Fruit fly (Drosophila melanogaster) whole organism, embryonic: ENCODE data around the gene PpD6.

Experiments
- Abd-B ChIP-seq: fragments of 200-800 bp; sonication (Bioruptor generic); optimal IDR thresholded peaks from 2 replicates; lab custom pipeline; 2018; ENCODE audit warnings: missing biosample characterization, mild to moderate bottlenecking, missing genetic modification characterization, moderate library complexity
- Atf-2 ChIP-seq: fragments of 200-800 bp; sonication (Bioruptor generic); optimal IDR thresholded peaks from 2 replicates; lab custom pipeline; 2016; ENCODE audit warnings: missing biosample characterization, missing genetic modification characterization
- BtbVII ChIP-seq: fragments of 200-800 bp; sonication (Bioruptor generic); optimal IDR thresholded peaks from 3 replicates; lab custom pipeline; 2017; ENCODE audit warnings: missing biosample characterization, mild to moderate bottlenecking, missing genetic modification characterization
- CG10979 ChIP-seq: fragments of 200-800 bp; sonication (Bioruptor generic); optimal IDR thresholded peaks from 2 replicates; lab custom pipeline; 2018; ENCODE audit warnings: missing biosample characterization, mild to moderate bottlenecking, missing genetic modification characterization, moderate library complexity
- CG12071 ChIP-seq: fragments of 200-800 bp; sonication (Bioruptor generic); optimal IDR thresholded peaks from 3 replicates; lab custom pipeline; 2018; ENCODE audit warnings: missing biosample characterization, mild to moderate bottlenecking, missing genetic modification characterization
- CG12769 ChIP-seq: fragments of 200-800 bp; sonication (Bioruptor generic); optimal IDR thresholded peaks from 2 replicates; lab custom pipeline; 2019; ENCODE audit warnings: missing biosample characterization, mild to moderate bottlenecking, missing genetic modification characterization, moderate library complexity
- CG15696 ChIP-seq: fragments of 200-800 bp; sonication (Bioruptor generic); optimal IDR thresholded peaks from 2 replicates; lab custom pipeline; 2019; ENCODE audit warnings: missing biosample characterization, mild to moderate bottlenecking, missing genetic modification characterization, moderate library complexity
- CG18599 ChIP-seq: fragments of 200-800 bp; sonication (Bioruptor generic); optimal IDR thresholded peaks from 3 replicates; lab custom pipeline; 2017; ENCODE audit warnings: missing biosample characterization, missing genetic modification characterization, mild to moderate bottlenecking, moderate library complexity, missing genetic modification reagents
- CG30403 ChIP-seq: fragments of 200-800 bp; sonication (Bioruptor generic); optimal IDR thresholded peaks from 3 replicates; lab custom pipeline; 2016; ENCODE audit warnings: missing biosample characterization, missing genetic modification characterization
- CG32767 ChIP-seq: fragments of 200-800 bp; sonication (Bioruptor generic); IDR thresholded peaks from 2 replicates; pipeline ENCODE4 v1.3.6; 2022; ENCODE audit warnings: missing biosample characterization, missing genetic modification characterization
- CG4617 ChIP-seq: fragments of 200-800 bp; sonication (Bioruptor generic); optimal IDR thresholded peaks from 3 replicates; lab custom pipeline; 2016; ENCODE audit warnings: missing biosample characterization, missing genetic modification characterization, borderline replicate concordance
- CG4854 ChIP-seq: fragments of 200-800 bp; sonication (Bioruptor generic); optimal IDR thresholded peaks from 2 replicates; lab custom pipeline; 2016; ENCODE audit warnings: missing biosample characterization, missing genetic modification characterization, inconsistent platforms
- CG5180 ChIP-seq: fragments of 200-800 bp; sonication (Bioruptor generic); optimal IDR thresholded peaks from 3 replicates; lab custom pipeline; 2017; ENCODE audit warnings: missing biosample characterization, missing genetic modification characterization, mild to moderate bottlenecking, moderate library complexity, missing genetic modification reagents
- CG5245 ChIP-seq: fragments of 200-800 bp; sonication (Bioruptor generic); optimal IDR thresholded peaks from 3 replicates; lab custom pipeline; 2016; ENCODE audit warnings: missing biosample characterization, missing genetic modification characterization
- CG6272 ChIP-seq: fragments of 200-800 bp; sonication (Bioruptor generic); IDR thresholded peaks from 2 replicates; pipeline ENCODE4 v1.3.6; 2022; ENCODE audit warnings: missing biosample characterization, missing genetic modification characterization
- CG7745 ChIP-seq: fragments of 200-800 bp; sonication (Bioruptor generic); optimal IDR thresholded peaks from 2 replicates; lab custom pipeline; 2018; ENCODE audit warnings: missing biosample characterization, mild to moderate bottlenecking, missing genetic modification characterization, moderate library complexity
- CG7839 ChIP-seq: fragments of 200-800 bp; sonication (Bioruptor generic); optimal IDR thresholded peaks from 3 replicates; lab custom pipeline; 2018; ENCODE audit warnings: missing biosample characterization, mild to moderate bottlenecking, missing genetic modification characterization, moderate library complexity
- Camta ChIP-seq: fragments of 200-800 bp; sonication (Bioruptor generic); optimal IDR thresholded peaks from 2 replicates; lab custom pipeline; 2016; ENCODE audit warnings: missing biosample characterization, missing genetic modification characterization
- CkIIα-i1 ChIP-seq: fragments of 200-800 bp; sonication (Bioruptor generic); IDR thresholded peaks from 2 replicates; pipeline ENCODE4 v1.3.6; 2022; ENCODE audit warnings: missing biosample characterization, missing genetic modification characterization
- D ChIP-seq, 2 experiments: fragments of 200-800 bp in 1 of 2; fragments of >200 bp in 1 of 2; sonication (Bioruptor generic) in 1 of 2; optimal IDR thresholded peaks; 2 replicates in 1 of 2; 3 replicates in 1 of 2; lab custom pipeline; 2017; ENCODE audit warnings: mild to moderate bottlenecking in 1 of 2, missing biosample characterization in 1 of 2, missing genetic modification characterization in 1 of 2, missing genetic modification reagents in 1 of 2
- Dad ChIP-seq: fragments of 200-800 bp; sonication (Bioruptor generic); optimal IDR thresholded peaks from 3 replicates; lab custom pipeline; 2016; ENCODE audit warnings: missing biosample characterization, missing genetic modification characterization
- Dll ChIP-seq: fragments of 200-800 bp; sonication (Bioruptor generic); IDR thresholded peaks from 4 replicates; pipeline ENCODE4 v1.3.6; 2022; ENCODE audit warnings: missing biosample characterization, missing genetic modification characterization; ENCODE audit not compliant: partially characterized antibody
- E2f2 ChIP-seq: fragments of 200-800 bp; sonication (Bioruptor generic); IDR thresholded peaks from 2 replicates; pipeline ENCODE4 v1.3.6; 2022; ENCODE audit warnings: missing biosample characterization, missing genetic modification characterization
- ERR ChIP-seq: fragments of 200-800 bp; sonication (Bioruptor generic); optimal IDR thresholded peaks from 2 replicates; lab custom pipeline; 2016; ENCODE audit warnings: missing biosample characterization, missing genetic modification characterization
- Fer2 ChIP-seq: fragments of 200-800 bp; sonication (Bioruptor generic); optimal IDR thresholded peaks from 2 replicates; lab custom pipeline; 2018; ENCODE audit warnings: missing biosample characterization, mild to moderate bottlenecking, missing genetic modification characterization, moderate library complexity
- Hmx ChIP-seq: fragments of 200-800 bp; sonication (Bioruptor generic); optimal IDR thresholded peaks from 2 replicates; lab custom pipeline; 2016; ENCODE audit warnings: missing biosample characterization, missing genetic modification characterization
- Lpt ChIP-seq: fragments of >200 bp; optimal IDR thresholded peaks from 2 replicates; lab custom pipeline; 2018; ENCODE audit warnings: missing biosample characterization, missing genetic modification characterization
- NC2β ChIP-seq: fragments of 200-800 bp; sonication (Bioruptor generic); optimal IDR thresholded peaks from 2 replicates; lab custom pipeline; 2016; ENCODE audit warnings: missing biosample characterization, missing genetic modification characterization
- Rfx ChIP-seq: fragments of 200-800 bp; sonication (Bioruptor generic); IDR thresholded peaks from 2 replicates; pipeline ENCODE4 v1.3.6; 2022; ENCODE audit warnings: missing biosample characterization, missing genetic modification characterization
- Sox100B ChIP-seq: fragments of 200-800 bp; sonication (Bioruptor generic); optimal IDR thresholded peaks from 3 replicates; lab custom pipeline; 2018; ENCODE audit warnings: missing biosample characterization, mild to moderate bottlenecking, missing genetic modification characterization
- bbx ChIP-seq: fragments of 200-800 bp; sonication (Bioruptor generic); IDR thresholded peaks from 2 replicates; pipeline ENCODE4 v1.3.6; 2022; ENCODE audit warnings: missing biosample characterization, missing genetic modification characterization; ENCODE audit not compliant: partially characterized antibody
- bigmax ChIP-seq: fragments of 200-800 bp; sonication (Bioruptor generic); optimal IDR thresholded peaks from 2 replicates; lab custom pipeline; 2018; ENCODE audit warnings: missing biosample characterization, mild to moderate bottlenecking, missing genetic modification characterization
- chm ChIP-seq: fragments of 200-800 bp; sonication (Bioruptor generic); IDR thresholded peaks from 2 replicates; pipeline ENCODE4 v1.3.6; 2022; ENCODE audit warnings: missing biosample characterization, missing genetic modification characterization
- dysf ChIP-seq: fragments of 200-800 bp; sonication (Bioruptor generic); IDR thresholded peaks from 3 replicates; pipeline ENCODE4 v1.3.6; 2022; ENCODE audit warnings: missing biosample characterization, missing genetic modification characterization
- fd3F ChIP-seq: fragments of 200-800 bp; sonication (Bioruptor generic); optimal IDR thresholded peaks from 2 replicates; lab custom pipeline; 2018; ENCODE audit warnings: missing biosample characterization, mild to moderate bottlenecking, missing genetic modification characterization, moderate library complexity
- gcm2 ChIP-seq: fragments of 200-800 bp; sonication (Bioruptor generic); optimal IDR thresholded peaks from 2 replicates; lab custom pipeline; 2016; ENCODE audit warnings: missing biosample characterization, missing genetic modification characterization
- gfzf ChIP-seq: fragments of 200-800 bp; sonication (Bioruptor generic); optimal IDR thresholded peaks from 2 replicates; lab custom pipeline; 2016; ENCODE audit warnings: missing biosample characterization, mild to moderate bottlenecking, missing genetic modification characterization, moderate library complexity
- pho ChIP-seq: fragments of 200-800 bp; sonication (Bioruptor generic); optimal IDR thresholded peaks from 2 replicates; lab custom pipeline; 2016; ENCODE audit warnings: missing biosample characterization, missing genetic modification characterization
- prd ChIP-seq, 3 experiments: fragments of >200 bp in 2 of 3; fragments of 200-800 bp in 1 of 3; sonication (Bioruptor generic) in 1 of 3; optimal IDR thresholded peaks in 2 of 3; IDR thresholded peaks in 1 of 3; 2 replicates in 2 of 3; 3 replicates in 1 of 3; pipeline versions ENCODE4 v1.3.6 to Lab custom; 2017 to 2022; ENCODE audit warnings: missing biosample characterization in 1 of 3, missing genetic modification characterization in 1 of 3
- pum ChIP-seq: fragments of 200-800 bp; sonication (Bioruptor generic); optimal IDR thresholded peaks from 2 replicates; lab custom pipeline; 2016; ENCODE audit warnings: missing biosample characterization, missing genetic modification characterization
- repo ChIP-seq: fragments of 200-800 bp; sonication (Bioruptor generic); optimal IDR thresholded peaks from 2 replicates; lab custom pipeline; 2016; ENCODE audit warnings: missing biosample characterization, missing genetic modification characterization
- row ChIP-seq: fragments of 200-800 bp; sonication (Bioruptor generic); IDR thresholded peaks from 3 replicates; pipeline ENCODE4 v1.3.6; 2022; ENCODE audit warnings: missing biosample characterization, missing genetic modification characterization
- slou ChIP-seq: fragments of 200-800 bp; sonication (Bioruptor generic); optimal IDR thresholded peaks from 3 replicates; lab custom pipeline; 2016; ENCODE audit warnings: missing biosample characterization, missing genetic modification characterization
- so ChIP-seq: fragments of 200-800 bp; sonication (Bioruptor generic); IDR thresholded peaks from 3 replicates; pipeline ENCODE4 v1.3.6; 2022; ENCODE audit warnings: missing biosample characterization, missing genetic modification characterization
- tll ChIP-seq, 2 experiments: fragments of 200-800 bp in 1 of 2; fragments of >200 bp in 1 of 2; sonication (Bioruptor generic) in 1 of 2; optimal IDR thresholded peaks; 2 replicates each; lab custom pipeline; 2017 to 2019; ENCODE audit warnings: missing biosample characterization in 2 of 2, missing genetic modification characterization in 2 of 2, mild to moderate bottlenecking in 1 of 2, moderate library complexity in 1 of 2
- tna ChIP-seq: fragments of 200-800 bp; sonication (Bioruptor generic); IDR thresholded peaks from 2 replicates; pipeline ENCODE4 v1.3.6; 2022; ENCODE audit warnings: missing biosample characterization, missing genetic modification characterization; ENCODE audit not compliant: partially characterized antibody
- twi ChIP-seq: fragments of 200-800 bp; optimal IDR thresholded peaks from 2 replicates; lab custom pipeline; 2019; ENCODE audit warnings: missing biosample characterization, mild to moderate bottlenecking, missing genetic modification characterization, moderate library complexity
- vvl ChIP-seq: fragments of 200-800 bp; sonication (Bioruptor generic); IDR thresholded peaks from 2 replicates; pipeline ENCODE4 v1.3.6; 2022; ENCODE audit warnings: missing biosample characterization, missing genetic modification characterization
- yki ChIP-seq: fragments of >200 bp; optimal IDR thresholded peaks from 3 replicates; lab custom pipeline; 2018
- zfh2 ChIP-seq: fragments of 200-800 bp; sonication (Bioruptor generic); optimal IDR thresholded peaks from 2 replicates; lab custom pipeline; 2016; ENCODE audit warnings: missing biosample characterization, missing genetic modification characterization

PpD6 gene

dm6 chr2L:3109372-3109771 lies at the start of gene PpD6:
Gene PpD6, plus strand, starts transcription at chr2L:3109672.
- no peak for TF ChIP-seq Camta (GFP tag; lab: Kevin White, UChicago)
- no peak for TF ChIP-seq CG15696
- TF ChIP-seq ERR (GFP tag; lab: Kevin White, UChicago), result no peak
- TF ChIP-seq CG5245, result no peak
- no peak for TF ChIP-seq E2f2 (GFP tag; lab: Robert Waterston, UW)
- no peak for TF ChIP-seq CG12071 (GFP tag; lab: Kevin White, UChicago)
- TF ChIP-seq CkIIα-i1, result no peak
- no peak for TF ChIP-seq so (GFP tag; lab: Robert Waterston, UW)
- no peak for TF ChIP-seq dysf (GFP tag; lab: Robert Waterston, UW)
- TF ChIP-seq tna (GFP tag; lab: Robert Waterston, UW), result no peak
- TF ChIP-seq chm (GFP tag; lab: Robert Waterston, UW), result no peak
- TF ChIP-seq Lpt (GFP tag; lab: Kevin White, UChicago), result no peak
- TF ChIP-seq gfzf (GFP tag; lab: Kevin White, UChicago), result no peak
- TF ChIP-seq yki (lab: Kevin White, UChicago), result no peak
- no peak for TF ChIP-seq Sox100B (GFP tag; lab: Kevin White, UChicago)
- no peak for TF ChIP-seq Dll (GFP tag; lab: Robert Waterston, UW)
- TF ChIP-seq slou (GFP tag; lab: Kevin White, UChicago), result no peak
- no peak for TF ChIP-seq Fer2 (tag; lab: Kevin White, UChicago)

DNA sequence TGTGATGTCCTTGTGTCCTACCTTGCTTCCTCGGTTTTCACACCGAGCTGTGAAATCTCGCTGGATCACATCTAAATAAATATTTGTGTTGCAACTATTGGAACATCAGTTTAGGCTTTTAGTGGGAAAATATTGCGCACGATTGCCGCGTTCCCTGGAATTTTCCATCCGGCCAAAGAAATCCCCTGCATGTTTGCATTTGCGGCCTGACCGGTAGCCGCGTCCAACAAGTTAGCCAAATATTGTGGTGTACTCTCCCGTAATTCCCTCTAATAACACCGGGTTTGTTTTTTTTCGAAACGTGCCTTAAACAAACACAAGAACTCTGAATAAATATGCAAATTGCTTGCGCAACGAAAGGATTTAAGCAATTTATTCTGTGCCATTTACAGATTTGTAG lies 30.7 kb upstream of the PpD6 start:
- TF ChIP-seq bigmax, result no peak
- TF ChIP-seq CG7745 (tag; lab: Kevin White, UChicago), result no peak
- no peak for TF ChIP-seq CG5180 (GFP tag; lab: Kevin White, UChicago)
- no peak for TF ChIP-seq pho
- no peak for TF ChIP-seq CG10979 (tag; lab: Kevin White, UChicago)
- no peak for TF ChIP-seq bbx (GFP tag; lab: Robert Waterston, UW)
- no peak for TF ChIP-seq CG18599
- TF ChIP-seq Rfx (GFP tag; lab: Robert Waterston, UW), result no peak
- peak in 1 of 2 experiments; percentile 96 for TF ChIP-seq tll (GFP tag; optimal IDR thresholded peaks at IDR 0.05; lab: Kevin White, UChicago)
- TF ChIP-seq repo (GFP tag; lab: Kevin White, UChicago), result no peak
- TF ChIP-seq Dad, result no peak
- TF ChIP-seq CG7839, result no peak
- TF ChIP-seq CG32767 (GFP tag; lab: Robert Waterston, UW), result no peak
- no peak for TF ChIP-seq row (GFP tag; lab: Robert Waterston, UW)
- TF ChIP-seq D (optimal IDR thresholded peaks at IDR 0.05; lab: Kevin White, UChicago), result no peak
- no peak for TF ChIP-seq D (GFP tag; optimal IDR thresholded peaks at IDR 0.05; lab: Kevin White, UChicago)
- no peak for TF ChIP-seq prd (optimal IDR thresholded peaks at IDR 0.05; lab: Kevin White, UChicago)
- peak; percentile 15; the same call in 1 of the 3 replicates for TF ChIP-seq prd (GFP tag; IDR thresholded peaks at IDR 0.05; lab: Robert Waterston, UW)
- TF ChIP-seq CG12769, result no peak
- TF ChIP-seq CkIIα-i1, result no peak
- no peak for TF ChIP-seq CG30403 (GFP tag; lab: Kevin White, UChicago)
- no peak for TF ChIP-seq Atf-2
- TF ChIP-seq Abd-B (GFP tag; lab: Kevin White, UChicago), result no peak
- TF ChIP-seq NC2β (GFP tag; lab: Kevin White, UChicago), result no peak
- no peak for TF ChIP-seq pum (GFP tag; lab: Kevin White, UChicago)
- TF ChIP-seq BtbVII (GFP tag; lab: Kevin White, UChicago), result no peak
- TF ChIP-seq vvl (GFP tag; lab: Robert Waterston, UW), result no peak
- no peak for TF ChIP-seq gcm2 (GFP tag; lab: Kevin White, UChicago)
- TF ChIP-seq zfh2 (GFP tag; lab: Kevin White, UChicago), result no peak
- TF ChIP-seq CG6272 (GFP tag; lab: Robert Waterston, UW), result no peak
- no peak for TF ChIP-seq Hmx (GFP tag; lab: Kevin White, UChicago)
- TF ChIP-seq twi (tag; lab: Kevin White, UChicago), result peak; percentile 25
- no peak for TF ChIP-seq fd3F (GFP tag; lab: Kevin White, UChicago)
- TF ChIP-seq CG4854 (GFP tag; lab: Kevin White, UChicago), result no peak
- no peak for TF ChIP-seq CG4617 (GFP tag; lab: Kevin White, UChicago)
